Worm (Caenorhabditis elegans) whole organism, L4 larva: ENCODE results near the gene fbxb-74.

Experiments used
- F49E8.2 ChIP-seq: sonication (generic microtip); optimal IDR thresholded peaks from 2 replicates; lab custom pipeline; 2016; ENCODE audit warnings: missing compliant biosample characterization, mild to moderate bottlenecking, missing genetic modification characterization, borderline replicate concordance
- T20F7.1 ChIP-seq: fragments of 200-800 bp; sonication (Bioruptor generic); optimal IDR thresholded peaks from 2 replicates; lab custom pipeline; 2018; ENCODE audit warnings: mild to moderate bottlenecking, missing genetic modification characterization, missing compliant biosample characterization
- Y105C5A.15 ChIP-seq: fragments of 200-800 bp; sonication (Bioruptor generic); IDR thresholded peaks from 2 replicates; pipeline ENCODE4 v1.3.6; 2022; ENCODE audit warnings: missing genetic modification characterization, missing compliant biosample characterization
- Y75B8A.6 ChIP-seq: fragments of 200-800 bp; sonication (Bioruptor generic); IDR thresholded peaks from 2 replicates; pipeline ENCODE4 v1.3.6; 2022; ENCODE audit warnings: missing genetic modification reagents, missing genetic modification characterization, missing compliant biosample characterization
- ZK546.5 ChIP-seq, 2 experiments: sonication (generic microtip); optimal IDR thresholded peaks; 2 replicates each; lab custom pipeline; 2017; ENCODE audit warnings: missing biosample characterization in 2 of 2, missing genetic modification characterization in 2 of 2
- ama-1 ChIP-seq: fragments of 150-350 bp; optimal IDR thresholded peaks from 2 replicates; lab custom pipeline; 2014; ENCODE audit warnings: inconsistent platforms, mixed read lengths
- arid-1 ChIP-seq: fragments of 200-800 bp; sonication (Bioruptor generic); conservative IDR thresholded peaks from 2 replicates; pipeline ENCODE4 v1.3.6; 2022; ENCODE audit warnings: missing genetic modification reagents, missing genetic modification characterization, missing compliant biosample characterization
- ceh-28 ChIP-seq: fragments of 150-350 bp; optimal IDR thresholded peaks from 2 replicates; lab custom pipeline; 2014; ENCODE audit warnings: missing biosample characterization, missing genetic modification reagents, missing genetic modification characterization
- ceh-32 ChIP-seq: sonication (generic microtip); optimal IDR thresholded peaks from 2 replicates; lab custom pipeline; 2016; ENCODE audit warnings: mild to moderate bottlenecking, missing genetic modification characterization, missing compliant biosample characterization; ENCODE audit not compliant: poor library complexity
- ceh-62 ChIP-seq: sonication (generic microtip); optimal IDR thresholded peaks from 2 replicates; lab custom pipeline; 2017; ENCODE audit warnings: missing biosample characterization, missing genetic modification characterization
- ceh-82 ChIP-seq: sonication (generic microtip); optimal IDR thresholded peaks from 2 replicates; lab custom pipeline; 2017; ENCODE audit warnings: missing biosample characterization, missing genetic modification characterization
- ctbp-1 ChIP-seq: fragments of 200-800 bp; sonication (Bioruptor generic); IDR thresholded peaks from 2 replicates; pipeline ENCODE4 v1.3.6; 2022; ENCODE audit warnings: missing genetic modification reagents, missing genetic modification characterization, missing compliant biosample characterization
- daf-12 ChIP-seq: fragments of 150-350 bp; optimal IDR thresholded peaks from 2 replicates; lab custom pipeline; 2014; ENCODE audit warnings: missing biosample characterization, missing genetic modification reagents, missing genetic modification characterization
- daf-8 ChIP-seq: fragments of 200-800 bp; sonication (Bioruptor generic); IDR thresholded peaks from 2 replicates; pipeline ENCODE4 v1.3.6; 2022; ENCODE audit warnings: missing genetic modification characterization, missing compliant biosample characterization
- dpl-1 ChIP-seq: fragments of 150-350 bp; optimal IDR thresholded peaks from 2 replicates; lab custom pipeline; 2014; ENCODE audit warnings: missing biosample characterization, missing genetic modification reagents, missing genetic modification characterization
- duxl-1 ChIP-seq: sonication (generic microtip); optimal IDR thresholded peaks from 2 replicates; lab custom pipeline; 2016; ENCODE audit warnings: mild to moderate bottlenecking, missing genetic modification characterization, moderate library complexity, missing compliant biosample characterization; ENCODE audit not compliant: poor library complexity
- dve-1 ChIP-seq: sonication (generic microtip); optimal IDR thresholded peaks from 2 replicates; lab custom pipeline; 2017; ENCODE audit warnings: antibody characterized with exemption, mild to moderate bottlenecking, missing genetic modification characterization, missing compliant biosample characterization; ENCODE audit not compliant: insufficient read depth
- egl-43 ChIP-seq: fragments of 200-800 bp; sonication (Bioruptor generic); IDR thresholded peaks from 2 replicates; pipeline ENCODE4 v1.3.6; 2022; ENCODE audit warnings: missing genetic modification reagents, missing genetic modification characterization, missing compliant biosample characterization
- fos-1 ChIP-seq: fragments of 150-350 bp; optimal IDR thresholded peaks from 2 replicates; lab custom pipeline; 2014; ENCODE audit warnings: missing biosample characterization, missing genetic modification characterization
- gei-8 ChIP-seq: fragments of 200-800 bp; sonication (Bioruptor generic); optimal IDR thresholded peaks from 2 replicates; lab custom pipeline; 2018; ENCODE audit warnings: mild to moderate bottlenecking, missing genetic modification characterization, missing compliant biosample characterization
- hlh-11 ChIP-seq: fragments of 200-800 bp; sonication (Bioruptor generic); optimal IDR thresholded peaks from 2 replicates; lab custom pipeline; 2018; ENCODE audit warnings: mild to moderate bottlenecking, missing genetic modification characterization, missing compliant biosample characterization
- hlh-30 ChIP-seq: sonication (generic microtip); optimal IDR thresholded peaks from 2 replicates; lab custom pipeline; 2017; ENCODE audit warnings: antibody characterized with exemption, mild to moderate bottlenecking, missing genetic modification characterization, missing compliant biosample characterization; ENCODE audit not compliant: insufficient read depth
- hmg-1.1 ChIP-seq: fragments of 200-800 bp; sonication (Bioruptor generic); IDR thresholded peaks from 2 replicates; pipeline ENCODE4 v1.3.6; 2022; ENCODE audit warnings: missing genetic modification reagents, missing genetic modification characterization, missing compliant biosample characterization
- lin-1 ChIP-seq: fragments of 200-800 bp; sonication (Bioruptor generic); IDR thresholded peaks from 2 replicates; pipeline ENCODE4 v1.3.6; 2022; ENCODE audit warnings: missing genetic modification reagents, missing genetic modification characterization, missing compliant biosample characterization
- lin-15B ChIP-seq: fragments of 150-350 bp; sonication (generic microtip); optimal IDR thresholded peaks from 3 replicates; lab custom pipeline; 2014; ENCODE audit warnings: missing biosample characterization, missing genetic modification characterization
- lin-29 ChIP-seq: fragments of 200-800 bp; sonication (Bioruptor generic); IDR thresholded peaks from 2 replicates; pipeline ENCODE4 v1.3.6; 2022; ENCODE audit warnings: missing genetic modification reagents, missing genetic modification characterization, missing compliant biosample characterization
- lin-38 ChIP-seq: fragments of 200-800 bp; sonication (Bioruptor generic); IDR thresholded peaks from 2 replicates; pipeline ENCODE4 v1.3.6; 2022; ENCODE audit warnings: missing genetic modification reagents, missing genetic modification characterization, missing compliant biosample characterization
- mdt-29 ChIP-seq: fragments of 200-800 bp; sonication (Bioruptor generic); IDR thresholded peaks from 2 replicates; pipeline ENCODE4 v1.3.6; 2022; ENCODE audit warnings: missing genetic modification reagents, missing genetic modification characterization, missing compliant biosample characterization
- mxl-2 ChIP-seq: fragments of 200-800 bp; sonication (Bioruptor generic); conservative IDR thresholded peaks from 2 replicates; pipeline ENCODE4 v1.3.6; 2022; ENCODE audit warnings: missing genetic modification reagents, missing genetic modification characterization, missing compliant biosample characterization
- mxl-3 ChIP-seq: fragments of 200-800 bp; sonication (Bioruptor generic); optimal IDR thresholded peaks from 2 replicates; lab custom pipeline; 2018; ENCODE audit warnings: mild to moderate bottlenecking, missing genetic modification characterization, missing compliant biosample characterization
- nhr-11 ChIP-seq: fragments of 150-350 bp; optimal IDR thresholded peaks from 2 replicates; lab custom pipeline; 2014; ENCODE audit warnings: missing biosample characterization, missing genetic modification characterization
- nhr-237 ChIP-seq: sonication (generic microtip); optimal IDR thresholded peaks from 2 replicates; lab custom pipeline; 2017; ENCODE audit warnings: missing biosample characterization, missing genetic modification characterization
- nhr-41 ChIP-seq: fragments of 200-800 bp; sonication (Bioruptor generic); IDR thresholded peaks from 2 replicates; pipeline ENCODE4 v1.3.6; 2022; ENCODE audit warnings: missing genetic modification reagents, missing genetic modification characterization, missing compliant biosample characterization
- nhr-42 ChIP-seq: fragments of 200-800 bp; sonication (Bioruptor generic); IDR thresholded peaks from 2 replicates; pipeline ENCODE4 v1.3.6; 2022; ENCODE audit warnings: missing genetic modification characterization, missing compliant biosample characterization
- nhr-76 ChIP-seq: fragments of 150-350 bp; optimal IDR thresholded peaks from 2 replicates; lab custom pipeline; 2014; ENCODE audit warnings: missing biosample characterization, missing genetic modification characterization
- rbr-2 ChIP-seq: sonication (generic microtip); optimal IDR thresholded peaks from 2 replicates; lab custom pipeline; 2016; ENCODE audit warnings: missing genotype, missing genetic modification characterization, missing compliant biosample characterization
- saeg-2 ChIP-seq: fragments of 200-800 bp; sonication (Bioruptor generic); IDR thresholded peaks from 2 replicates; pipeline ENCODE4 v1.3.6; 2022; ENCODE audit warnings: missing genetic modification reagents, missing genetic modification characterization, missing compliant biosample characterization
- set-16 ChIP-seq: fragments of 200-800 bp; sonication (Bioruptor generic); IDR thresholded peaks from 2 replicates; pipeline ENCODE4 v1.3.6; 2022; ENCODE audit warnings: missing genetic modification reagents, missing genetic modification characterization, missing compliant biosample characterization
- spr-3 ChIP-seq: fragments of 200-800 bp; sonication (Bioruptor generic); optimal IDR thresholded peaks from 2 replicates; lab custom pipeline; 2018; ENCODE audit warnings: mild to moderate bottlenecking, missing genetic modification characterization, missing compliant biosample characterization
- tra-1 ChIP-seq: fragments of 200-800 bp; sonication (Bioruptor generic); IDR thresholded peaks from 2 replicates; pipeline ENCODE4 v1.3.6; 2022; ENCODE audit warnings: missing genetic modification reagents, missing genetic modification characterization, missing compliant biosample characterization
- unc-39 ChIP-seq: sonication (generic microtip); optimal IDR thresholded peaks from 2 replicates; lab custom pipeline; 2017; ENCODE audit warnings: missing biosample characterization, missing genetic modification characterization
- unc-62 ChIP-seq, 3 experiments: fragments of 150-350 bp in 1 of 3; sonication (generic microtip); optimal IDR thresholded peaks in 2 of 3; peaks in 1 of 3; 1 replicate in 1 of 3; 2 replicates in 2 of 3; lab custom pipeline; 2014 to 2017; ENCODE audit warnings: missing biosample characterization in 3 of 3, missing genetic modification characterization in 3 of 3, missing genetic modification reagents in 3 of 3, missing genotype in 1 of 3
- zfp-2 ChIP-seq: sonication (generic microtip); optimal IDR thresholded peaks from 2 replicates; lab custom pipeline; 2016; ENCODE audit warnings: mild to moderate bottlenecking, missing genetic modification characterization, missing compliant biosample characterization
- zip-2 ChIP-seq: fragments of 150-350 bp; optimal IDR thresholded peaks from 2 replicates; lab custom pipeline; 2014; ENCODE audit warnings: missing biosample characterization, missing genetic modification characterization

Gene fbxb-74

ce11 chrIV:4472418-4473173 lies 33.5 kb upstream of the fbxb-74 start (continued):
- TF ChIP-seq mxl-2 (GFP tag; lab: Robert Waterston, UW) (no peak), mdt-29 (GFP tag; lab: Robert Waterston, UW) (peak; percentile 12; the same call in 1 of the 2 replicates), ZK546.5 (tag; optimal IDR thresholded peaks at IDR 0.05; lab: Kevin White, UChicago) (no peak), F49E8.2 (no peak), unc-62 (GFP tag; optimal IDR thresholded peaks at IDR 0.05 in 1 of 2; lab: Kevin White, UChicago) (peak in 1 of 2 experiments; percentile 98), unc-62 (tag; optimal IDR thresholded peaks at IDR 0.05; lab: Kevin White, UChicago) (no peak), T20F7.1 (GFP tag; lab: Kevin White, UChicago) (no peak), hmg-1.1 (peak; percentile 17; the same call in 1 of the 2 replicates), spr-3 (GFP tag; lab: Kevin White, UChicago) (peak; percentile 13), ceh-82 (tag; lab: Kevin White, UChicago) (no peak), nhr-76 (tag; lab: Kevin White, UChicago) (no peak), ceh-62 (tag; lab: Kevin White, UChicago) (no peak), zfp-2 (tag; lab: Kevin White, UChicago) (no peak), dve-1 (tag; lab: Kevin White, UChicago) (peak; percentile 36), nhr-41 (GFP tag; lab: Robert Waterston, UW) (no peak), lin-1 (GFP tag; lab: Robert Waterston, UW) (no peak), hlh-30 (tag; lab: Kevin White, UChicago) (peak; percentile 84), daf-8 (GFP tag; lab: Robert Waterston, UW) (no peak), rbr-2 (tag; lab: Kevin White, UChicago) (no peak), Y75B8A.6 (GFP tag; lab: Robert Waterston, UW) (peak; percentile 34; the same call in 1 of the 2 replicates), mxl-3 (GFP tag; lab: Kevin White, UChicago) (peak; percentile 83), nhr-237 (tag; lab: Kevin White, UChicago) (no peak), egl-43 (no peak; the same call in 1 of the 2 replicates), zip-2 (tag; lab: Kevin White, UChicago) (no peak), dpl-1 (GFP tag; lab: Kevin White, UChicago) (no peak), gei-8 (no peak), ctbp-1 (GFP tag; lab: Robert Waterston, UW) (no peak), ama-1 (lab: Kevin White, UChicago) (peak; percentile 70), tra-1 (GFP tag; lab: Robert Waterston, UW) (0 out of 2 replicates have a peak, but pooled peaks have one; percentile 46), hlh-11 (tag; lab: Kevin White, UChicago) (peak; percentile 62)

- TF ChIP-seq lin-38 (GFP tag; lab: Robert Waterston, UW), result peak; percentile 68
- TF ChIP-seq gei-8, result no peak
- TF ChIP-seq saeg-2 (GFP tag; lab: Robert Waterston, UW), result 0 out of 2 replicates have a peak, but pooled peaks have one; percentile 11
- peak; percentile 92 for TF ChIP-seq set-16 (GFP tag; lab: Robert Waterston, UW)
- TF ChIP-seq egl-43, result peak; percentile 59; the same call in 1 of the 2 replicates
- TF ChIP-seq ctbp-1 (GFP tag; lab: Robert Waterston, UW), result peak; percentile 35; the same call in 1 of the 2 replicates
- TF ChIP-seq unc-39 (tag; lab: Kevin White, UChicago), result no peak
- TF ChIP-seq arid-1 (GFP tag; lab: Robert Waterston, UW), result peak; percentile 74
- no peak for TF ChIP-seq ceh-28 (tag; lab: Kevin White, UChicago)
- TF ChIP-seq lin-15B (tag; lab: Kevin White, UChicago), result no peak
- TF ChIP-seq fos-1, result no peak
- TF ChIP-seq lin-29, result 0 out of 2 replicates have a peak, but pooled peaks have one; percentile 9
- TF ChIP-seq daf-12, result no peak
- TF ChIP-seq ceh-32 (tag; lab: Kevin White, UChicago), result no peak
- peak; percentile 68 for TF ChIP-seq hlh-11 (tag; lab: Kevin White, UChicago)
- peak; percentile 65; the same call in 1 of the 2 replicates for TF ChIP-seq mxl-2 (GFP tag; lab: Robert Waterston, UW)
- TF ChIP-seq duxl-1 (tag; lab: Kevin White, UChicago), result no peak
- TF ChIP-seq nhr-11 (tag; lab: Kevin White, UChicago), result no peak
- 0 out of 2 replicates have a peak, but pooled peaks have one; percentile 49 for TF ChIP-seq lin-1 (GFP tag; lab: Robert Waterston, UW)
- TF ChIP-seq mxl-3 (GFP tag; lab: Kevin White, UChicago), result peak; percentile 76
- TF ChIP-seq Y105C5A.15 (GFP tag; lab: Robert Waterston, UW), result peak; percentile 59; the same call in 1 of the 2 replicates
- TF ChIP-seq nhr-42 (GFP tag; lab: Robert Waterston, UW), result peak; percentile 29; the same call in 1 of the 2 replicates
Measured at ce11 chrIV:4470885-4471772, 32.0 kb upstream of the fbxb-74 start.
